Worm (Caenorhabditis elegans): ENCODE results near the gene prp-38.

- TF ChIP-seq ama-1 (optimal IDR thresholded peaks at IDR 0.05): no peak
- TF ChIP-seq ama-1 (GFP tag; optimal IDR thresholded peaks at IDR 0.05): no peak
- no peak for TF ChIP-seq somi-1 (GFP tag; optimal IDR thresholded peaks at IDR 0.05)
- no peak for TF ChIP-seq B0035.1 (tag; optimal IDR thresholded peaks at IDR 0.05)
Observed at ce11 chrV:10818498-10818897, 12.7 kb upstream of the prp-38 start.

Data from whole organism, young adult.